Worm (Caenorhabditis elegans) whole organism, L3 larva: ENCODE data around the gene R05A10.4.

Source experiments
- R02D3.7 ChIP-seq: fragments of 150-350 bp; optimal IDR thresholded peaks from 2 replicates; lab custom pipeline; 2014; ENCODE audit warnings: missing biosample characterization, missing genetic modification characterization
- ZK546.5 ChIP-seq: sonication (generic microtip); optimal IDR thresholded peaks from 2 replicates; lab custom pipeline; 2017; ENCODE audit warnings: missing biosample characterization, missing genetic modification characterization
- ceh-28 ChIP-seq: fragments of 150-350 bp; optimal IDR thresholded peaks from 2 replicates; lab custom pipeline; 2014; ENCODE audit warnings: missing biosample characterization, missing genetic modification reagents, missing genetic modification characterization
- ceh-82 ChIP-seq: fragments of 150-350 bp; optimal IDR thresholded peaks from 2 replicates; lab custom pipeline; 2014; ENCODE audit warnings: missing biosample characterization, missing genetic modification characterization
- ceh-9 ChIP-seq: sonication (generic microtip); optimal IDR thresholded peaks from 2 replicates; lab custom pipeline; 2018; ENCODE audit warnings: missing biosample characterization, missing genetic modification characterization
- daf-12 ChIP-seq: fragments of 150-350 bp; optimal IDR thresholded peaks from 2 replicates; lab custom pipeline; 2014; ENCODE audit warnings: missing biosample characterization, missing genetic modification reagents, missing genetic modification characterization
- egl-27 ChIP-seq: sonication (generic microtip); optimal IDR thresholded peaks from 4 replicates; lab custom pipeline; 2017; ENCODE audit warnings: missing biosample characterization, missing genetic modification reagents, missing genetic modification characterization
- egl-5 ChIP-seq: fragments of 150-350 bp; optimal IDR thresholded peaks from 2 replicates; lab custom pipeline; 2017; ENCODE audit warnings: missing biosample characterization, missing genetic modification reagents, missing genetic modification characterization, inconsistent platforms
- elt-1 ChIP-seq: fragments of 150-350 bp; optimal IDR thresholded peaks from 2 replicates; lab custom pipeline; 2014; ENCODE audit warnings: missing biosample characterization, missing genetic modification characterization
- elt-2 ChIP-seq: sonication (generic microtip); optimal IDR thresholded peaks from 2 replicates; lab custom pipeline; 2016; ENCODE audit warnings: missing genetic modification reagents, mild to moderate bottlenecking, missing genetic modification characterization, missing compliant biosample characterization
- fkh-10 ChIP-seq: sonication (generic microtip); optimal IDR thresholded peaks from 2 replicates; lab custom pipeline; 2017; ENCODE audit warnings: missing biosample characterization, missing genetic modification reagents, missing genetic modification characterization
- fkh-2 ChIP-seq: fragments of 150-350 bp; optimal IDR thresholded peaks from 2 replicates; lab custom pipeline; 2014; ENCODE audit warnings: missing biosample characterization, missing genetic modification reagents, missing genetic modification characterization
- fos-1 ChIP-seq: fragments of 150-350 bp; optimal IDR thresholded peaks from 2 replicates; lab custom pipeline; 2014; ENCODE audit warnings: missing biosample characterization, missing genetic modification characterization
- jun-1 ChIP-seq: fragments of 150-350 bp; optimal IDR thresholded peaks from 2 replicates; lab custom pipeline; 2014; ENCODE audit warnings: missing biosample characterization, missing genetic modification reagents, missing genetic modification characterization
- lin-15B ChIP-seq: fragments of 150-350 bp; optimal IDR thresholded peaks from 2 replicates; lab custom pipeline; 2014; ENCODE audit warnings: missing biosample characterization, missing genetic modification characterization
- lin-39 ChIP-seq: fragments of 150-350 bp; optimal IDR thresholded peaks from 2 replicates; lab custom pipeline; 2018; ENCODE audit warnings: missing biosample characterization, missing genetic modification reagents, missing genetic modification characterization
- mdl-1 ChIP-seq: fragments of 150-350 bp; optimal IDR thresholded peaks from 2 replicates; lab custom pipeline; 2014; ENCODE audit warnings: missing biosample characterization, missing genetic modification characterization
- nhr-12 ChIP-seq: fragments of 150-350 bp; optimal IDR thresholded peaks from 2 replicates; lab custom pipeline; 2014; ENCODE audit warnings: missing biosample characterization, missing genetic modification characterization
- nhr-23 ChIP-seq: fragments of 150-350 bp; optimal IDR thresholded peaks from 2 replicates; lab custom pipeline; 2014; ENCODE audit warnings: missing biosample characterization, missing genetic modification reagents, missing genetic modification characterization
- nhr-237 ChIP-seq: fragments of 150-350 bp; optimal IDR thresholded peaks from 2 replicates; lab custom pipeline; 2014; ENCODE audit warnings: missing biosample characterization, missing genetic modification characterization
- nhr-25 ChIP-seq: sonication (generic microtip); optimal IDR thresholded peaks from 2 replicates; lab custom pipeline; 2017; ENCODE audit warnings: missing biosample characterization, missing genetic modification characterization
- nhr-28 ChIP-seq: fragments of 150-350 bp; optimal IDR thresholded peaks from 2 replicates; lab custom pipeline; 2014; ENCODE audit warnings: missing biosample characterization, missing genetic modification characterization
- nhr-43 ChIP-seq: sonication (generic microtip); optimal IDR thresholded peaks from 2 replicates; lab custom pipeline; 2016; ENCODE audit warnings: mild to moderate bottlenecking, missing genetic modification characterization, missing compliant biosample characterization; ENCODE audit not compliant: poor library complexity, severe bottlenecking
- nhr-67 ChIP-seq: fragments of 150-350 bp; optimal IDR thresholded peaks from 2 replicates; lab custom pipeline; 2014; ENCODE audit warnings: missing biosample characterization, missing genetic modification characterization
- nhr-77 ChIP-seq: fragments of 150-350 bp; optimal IDR thresholded peaks from 2 replicates; lab custom pipeline; 2014; ENCODE audit warnings: missing biosample characterization, missing genetic modification characterization
- pqm-1 ChIP-seq: fragments of 150-350 bp; optimal IDR thresholded peaks from 2 replicates; lab custom pipeline; 2017; ENCODE audit warnings: missing biosample characterization, missing genetic modification characterization, inconsistent platforms
- sea-2 ChIP-seq: fragments of 150-350 bp; sonication (generic microtip); optimal IDR thresholded peaks from 4 replicates; lab custom pipeline; 2014; ENCODE audit warnings: missing biosample characterization, missing genetic modification reagents, missing genetic modification characterization
- skn-1 ChIP-seq: fragments of 150-350 bp; optimal IDR thresholded peaks from 2 replicates; lab custom pipeline; 2014; ENCODE audit warnings: missing biosample characterization, missing genetic modification characterization
- snpc-4 ChIP-seq: fragments of 150-350 bp; optimal IDR thresholded peaks from 2 replicates; lab custom pipeline; 2014; ENCODE audit warnings: missing biosample characterization, missing genetic modification characterization
- tbx-2 ChIP-seq: sonication (generic microtip); optimal IDR thresholded peaks from 2 replicates; lab custom pipeline; 2016; ENCODE audit warnings: mild to moderate bottlenecking, missing genetic modification characterization, missing compliant biosample characterization
- zag-1 ChIP-seq: fragments of 150-350 bp; optimal IDR thresholded peaks from 2 replicates; lab custom pipeline; 2014; ENCODE audit warnings: missing biosample characterization, missing genetic modification characterization
- ztf-11 ChIP-seq: fragments of 150-350 bp; optimal IDR thresholded peaks from 2 replicates; lab custom pipeline; 2014; ENCODE audit warnings: missing biosample characterization, missing genetic modification characterization
- ztf-4 ChIP-seq: fragments of 150-350 bp; optimal IDR thresholded peaks from 2 replicates; lab custom pipeline; 2014; ENCODE audit warnings: missing biosample characterization, missing genetic modification characterization

Gene R05A10.4

ce11 chrIV:14158086-14158485 is 14.2 kb upstream of the R05A10.4 start, which contains the start of gene R05A10.8:
TSS of gene R05A10.8 (minus strand) at chrIV:14158186.
- TF ChIP-seq egl-5 (no peak), fos-1 (no peak), daf-12 (tag; lab: Kevin White, UChicago) (no peak), nhr-77 (no peak)
- TF ChIP-seq, all 47 proteins: peak for 0

DNA sequence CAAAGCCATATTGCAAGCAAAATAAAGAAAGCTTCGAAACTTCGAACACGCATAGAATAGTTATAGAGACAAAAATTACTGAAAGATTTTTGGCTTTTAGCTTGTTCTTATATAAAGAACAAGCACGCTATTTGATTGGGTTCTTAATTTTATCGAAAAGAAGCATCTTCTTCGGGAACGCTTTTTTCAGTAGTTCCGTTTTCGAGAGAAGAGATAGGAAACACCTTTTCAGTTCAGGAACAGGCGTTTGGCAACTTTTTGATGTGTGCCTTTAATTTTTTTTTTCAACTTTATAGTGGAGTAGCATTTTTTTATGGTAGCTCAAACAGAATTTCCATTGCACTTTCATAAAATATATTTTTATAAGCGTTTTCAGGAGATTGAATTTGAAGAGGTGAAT is 9.5 kb upstream of the R05A10.4 start, which contains the start of gene R05A10.7:
Gene R05A10.7 (minus strand): TSS at position 101 of the 400 bp plus-strand sequence.
- no peak for TF ChIP-seq ceh-28 (tag; lab: Kevin White, UChicago)
- no peak for TF ChIP-seq daf-12 (tag; lab: Kevin White, UChicago)
- no peak for TF ChIP-seq ZK546.5 (tag; lab: Kevin White, UChicago)
- TF ChIP-seq pqm-1 (tag; lab: Kevin White, UChicago), result no peak
- TF ChIP-seq nhr-25, result no peak
- TF ChIP-seq ztf-11 (tag; lab: Kevin White, UChicago), result no peak
- no peak for TF ChIP-seq skn-1 (tag; lab: Kevin White, UChicago)
- TF ChIP-seq snpc-4, result no peak

- TF ChIP-seq ceh-9 (tag; lab: Kevin White, UChicago), result no peak
- TF ChIP-seq nhr-77, result no peak
Measured at ce11 chrIV:14164109-14164508, 8.2 kb upstream of the R05A10.4 start.

DNA sequence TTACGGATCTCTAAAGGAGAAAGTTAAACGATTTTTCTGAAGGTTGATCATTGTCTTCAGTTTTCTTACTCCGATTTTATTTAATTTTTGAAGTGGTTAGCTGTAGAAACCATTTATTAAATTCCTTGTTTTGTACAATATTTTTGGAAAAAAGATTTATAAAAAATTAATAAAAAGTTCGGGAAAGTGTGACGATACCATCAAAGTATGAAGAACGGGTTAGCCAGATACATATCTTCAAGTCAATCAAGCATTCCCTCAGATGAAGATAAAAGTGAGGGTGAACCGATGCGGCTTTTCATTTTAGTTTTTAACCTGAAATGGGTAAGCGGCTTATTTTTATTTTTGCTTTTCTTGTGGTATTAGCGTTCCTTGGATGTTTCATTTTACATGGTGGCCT is 6.8 kb upstream of the R05A10.4 start, which contains the start of gene R05A10.6:
Gene R05A10.6 (plus strand): TSS at position 301 of the 400 bp plus-strand sequence.
- TF ChIP-seq elt-2 (tag; lab: Kevin White, UChicago) (no peak), daf-12 (tag; lab: Kevin White, UChicago) (no peak), R02D3.7 (tag; lab: Kevin White, UChicago) (no peak), ceh-82 (tag; lab: Kevin White, UChicago) (no peak), nhr-28 (tag; lab: Kevin White, UChicago) (no peak), ceh-9 (tag; lab: Kevin White, UChicago) (no peak), sea-2 (GFP tag; lab: Kevin White, UChicago) (no peak), ztf-11 (tag; lab: Kevin White, UChicago) (no peak), nhr-23 (tag; lab: Kevin White, UChicago) (no peak), tbx-2 (tag; lab: Kevin White, UChicago) (no peak), nhr-237 (tag; lab: Kevin White, UChicago) (no peak), lin-39 (tag; lab: Kevin White, UChicago) (no peak), jun-1 (tag; lab: Kevin White, UChicago) (no peak), elt-1 (no peak), fkh-10 (GFP tag; lab: Kevin White, UChicago) (no peak), pqm-1 (tag; lab: Kevin White, UChicago) (no peak)

DNA sequence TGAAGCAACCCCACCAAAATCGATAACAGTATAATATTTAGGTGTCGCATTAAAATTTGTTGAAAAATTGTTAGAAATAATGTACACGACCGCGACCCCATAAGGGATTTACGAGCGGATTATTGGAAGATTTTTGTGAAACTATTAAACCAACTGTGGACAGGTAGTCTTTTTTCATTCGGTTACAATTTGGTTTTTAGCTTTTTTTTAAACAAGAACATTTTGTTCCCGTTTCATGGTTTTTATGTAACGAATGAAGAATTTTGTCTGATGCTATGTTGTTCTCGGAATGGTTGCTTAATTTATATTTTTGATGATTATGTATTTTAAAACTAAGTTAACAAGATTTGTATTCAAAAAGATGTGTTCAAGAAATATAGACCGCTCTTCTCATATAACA is 4.1 kb downstream of the R05A10.4 start, which contains the start of gene R05A10.3:
Gene R05A10.3 (minus strand): TSS at position 101 of the 400 bp plus-strand sequence.
- TF ChIP-seq nhr-43 (tag; lab: Kevin White, UChicago) (no peak), ceh-9 (tag; lab: Kevin White, UChicago) (no peak), tbx-2 (tag; lab: Kevin White, UChicago) (no peak), R02D3.7 (tag; lab: Kevin White, UChicago) (no peak), snpc-4 (no peak), fkh-2 (tag; lab: Kevin White, UChicago) (no peak), ztf-4 (tag; lab: Kevin White, UChicago) (no peak), lin-15B (tag; lab: Kevin White, UChicago) (no peak), egl-27 (tag; lab: Kevin White, UChicago) (no peak), elt-1 (no peak), ceh-28 (tag; lab: Kevin White, UChicago) (no peak), nhr-237 (tag; lab: Kevin White, UChicago) (no peak), nhr-67 (no peak), ztf-11 (tag; lab: Kevin White, UChicago) (no peak), mdl-1 (tag; lab: Kevin White, UChicago) (no peak), fos-1 (no peak), zag-1 (tag; lab: Kevin White, UChicago) (no peak), fkh-10 (GFP tag; lab: Kevin White, UChicago) (no peak), nhr-12 (tag; lab: Kevin White, UChicago) (no peak)
